Worm (Caenorhabditis elegans) whole organism, L4 larva: Measurements from ENCODE around the gene nspe-2.

ENCODE experiments used
- D1046.2 ChIP-seq: fragments of 200-800 bp; sonication (Bioruptor generic); IDR thresholded peaks from 2 replicates; pipeline ENCODE4 v1.3.6; 2022; ENCODE audit warnings: missing genetic modification characterization, missing compliant biosample characterization
- F37D6.2 ChIP-seq: sonication (generic microtip); optimal IDR thresholded peaks from 2 replicates; lab custom pipeline; 2016; ENCODE audit warnings: mild to moderate bottlenecking, missing genetic modification characterization, missing compliant biosample characterization
- F44E2.7 ChIP-seq: fragments of 200-800 bp; sonication (Bioruptor generic); IDR thresholded peaks from 2 replicates; pipeline ENCODE4 v2.1.2; 2022; ENCODE audit warnings: missing genetic modification characterization, missing compliant biosample characterization
- R02D3.7 ChIP-seq: fragments of 150-350 bp; sonication (generic microtip); optimal IDR thresholded peaks from 3 replicates; lab custom pipeline; 2014; ENCODE audit warnings: missing biosample characterization, missing genetic modification characterization
- Y105C5A.15 ChIP-seq: fragments of 200-800 bp; sonication (Bioruptor generic); IDR thresholded peaks from 2 replicates; pipeline ENCODE4 v1.3.6; 2022; ENCODE audit warnings: missing genetic modification characterization, missing compliant biosample characterization
- Y75B8A.6 ChIP-seq: fragments of 200-800 bp; sonication (Bioruptor generic); IDR thresholded peaks from 2 replicates; pipeline ENCODE4 v1.3.6; 2022; ENCODE audit warnings: missing genetic modification reagents, missing genetic modification characterization, missing compliant biosample characterization
- ZK337.2 ChIP-seq: fragments of 200-800 bp; sonication (Bioruptor generic); IDR thresholded peaks from 2 replicates; pipeline ENCODE4 v1.3.6; 2022; ENCODE audit warnings: missing genetic modification reagents, missing genetic modification characterization, missing compliant biosample characterization
- aha-1 ChIP-seq: fragments of 150-350 bp; peaks from one replicate; lab custom pipeline; 2014; ENCODE audit warnings: missing biosample characterization, missing genetic modification characterization
- ama-1 ChIP-seq: fragments of 150-350 bp; optimal IDR thresholded peaks from 2 replicates; lab custom pipeline; 2014; ENCODE audit warnings: inconsistent platforms, mixed read lengths
- ceh-28 ChIP-seq: fragments of 150-350 bp; optimal IDR thresholded peaks from 2 replicates; lab custom pipeline; 2014; ENCODE audit warnings: missing biosample characterization, missing genetic modification reagents, missing genetic modification characterization
- ceh-32 ChIP-seq: sonication (generic microtip); optimal IDR thresholded peaks from 2 replicates; lab custom pipeline; 2016; ENCODE audit warnings: mild to moderate bottlenecking, missing genetic modification characterization, missing compliant biosample characterization; ENCODE audit not compliant: poor library complexity
- ceh-44 ChIP-seq: fragments of 200-800 bp; sonication (Bioruptor generic); IDR thresholded peaks from 2 replicates; pipeline ENCODE4 v1.3.6; 2022; ENCODE audit warnings: missing genetic modification reagents, missing genetic modification characterization, missing compliant biosample characterization
- ceh-62 ChIP-seq: sonication (generic microtip); optimal IDR thresholded peaks from 2 replicates; lab custom pipeline; 2017; ENCODE audit warnings: missing biosample characterization, missing genetic modification characterization
- ces-1 ChIP-seq: fragments of 150-350 bp; sonication (generic microtip); optimal IDR thresholded peaks from 4 replicates; lab custom pipeline; 2014; ENCODE audit warnings: missing biosample characterization, missing genetic modification reagents, missing genetic modification characterization
- daf-12 ChIP-seq: fragments of 150-350 bp; optimal IDR thresholded peaks from 2 replicates; lab custom pipeline; 2014; ENCODE audit warnings: missing biosample characterization, missing genetic modification reagents, missing genetic modification characterization
- daf-16 ChIP-seq, 3 experiments: sonication (generic microtip); optimal IDR thresholded peaks; 2 replicates each; lab custom pipeline; 2016 to 2017; ENCODE audit warnings: missing genetic modification characterization in 3 of 3, missing genetic modification reagents in 3 of 3, mild to moderate bottlenecking in 2 of 3, missing compliant biosample characterization in 2 of 3, missing biosample characterization in 1 of 3, moderate library complexity in 1 of 3
- daf-8 ChIP-seq: fragments of 200-800 bp; sonication (Bioruptor generic); IDR thresholded peaks from 2 replicates; pipeline ENCODE4 v1.3.6; 2022; ENCODE audit warnings: missing genetic modification characterization, missing compliant biosample characterization
- dmd-8 ChIP-seq: fragments of 200-800 bp; sonication (Bioruptor generic); IDR thresholded peaks from 2 replicates; pipeline ENCODE4 v1.3.6; 2022; ENCODE audit warnings: missing genetic modification characterization, missing compliant biosample characterization
- dpl-1 ChIP-seq: fragments of 150-350 bp; optimal IDR thresholded peaks from 2 replicates; lab custom pipeline; 2014; ENCODE audit warnings: missing biosample characterization, missing genetic modification reagents, missing genetic modification characterization
- duxl-1 ChIP-seq: sonication (generic microtip); optimal IDR thresholded peaks from 2 replicates; lab custom pipeline; 2016; ENCODE audit warnings: mild to moderate bottlenecking, missing genetic modification characterization, moderate library complexity, missing compliant biosample characterization; ENCODE audit not compliant: poor library complexity
- hlh-11 ChIP-seq: fragments of 200-800 bp; sonication (Bioruptor generic); optimal IDR thresholded peaks from 2 replicates; lab custom pipeline; 2018; ENCODE audit warnings: mild to moderate bottlenecking, missing genetic modification characterization, missing compliant biosample characterization
- lim-7 ChIP-seq: fragments of 200-800 bp; sonication (Bioruptor generic); IDR thresholded peaks from 2 replicates; pipeline ENCODE4 v1.3.6; 2022; ENCODE audit warnings: missing genetic modification characterization, missing compliant biosample characterization
- lin-29 ChIP-seq: fragments of 200-800 bp; sonication (Bioruptor generic); IDR thresholded peaks from 2 replicates; pipeline ENCODE4 v1.3.6; 2022; ENCODE audit warnings: missing genetic modification reagents, missing genetic modification characterization, missing compliant biosample characterization
- lin-38 ChIP-seq: fragments of 200-800 bp; sonication (Bioruptor generic); IDR thresholded peaks from 2 replicates; pipeline ENCODE4 v1.3.6; 2022; ENCODE audit warnings: missing genetic modification reagents, missing genetic modification characterization, missing compliant biosample characterization
- lin-39 ChIP-seq: fragments of 150-350 bp; optimal IDR thresholded peaks from 2 replicates; lab custom pipeline; 2014; ENCODE audit warnings: missing biosample characterization, missing genetic modification reagents, missing genetic modification characterization
- mep-1 ChIP-seq: fragments of 150-350 bp; sonication (generic microtip); optimal IDR thresholded peaks from 3 replicates; lab custom pipeline; 2014; ENCODE audit warnings: missing biosample characterization, missing genetic modification characterization
- mes-2 ChIP-seq: sonication (generic microtip); optimal IDR thresholded peaks from 2 replicates; lab custom pipeline; 2016; ENCODE audit warnings: missing genotype, mild to moderate bottlenecking, missing genetic modification characterization, missing compliant biosample characterization; ENCODE audit not compliant: poor library complexity, severe bottlenecking
- mxl-2 ChIP-seq: fragments of 200-800 bp; sonication (Bioruptor generic); conservative IDR thresholded peaks from 2 replicates; pipeline ENCODE4 v1.3.6; 2022; ENCODE audit warnings: missing genetic modification reagents, missing genetic modification characterization, missing compliant biosample characterization
- mxl-3 ChIP-seq: fragments of 200-800 bp; sonication (Bioruptor generic); optimal IDR thresholded peaks from 2 replicates; lab custom pipeline; 2018; ENCODE audit warnings: mild to moderate bottlenecking, missing genetic modification characterization, missing compliant biosample characterization
- nhr-10 ChIP-seq: fragments of 150-350 bp; optimal IDR thresholded peaks from 2 replicates; lab custom pipeline; 2014; ENCODE audit warnings: missing biosample characterization, missing genetic modification characterization
- nhr-11 ChIP-seq: fragments of 150-350 bp; optimal IDR thresholded peaks from 2 replicates; lab custom pipeline; 2014; ENCODE audit warnings: missing biosample characterization, missing genetic modification characterization
- nhr-111 ChIP-seq: fragments of 200-800 bp; sonication (Bioruptor generic); optimal IDR thresholded peaks from 2 replicates; lab custom pipeline; 2018; ENCODE audit warnings: mild to moderate bottlenecking, missing genetic modification characterization, missing compliant biosample characterization
- nhr-237 ChIP-seq: sonication (generic microtip); optimal IDR thresholded peaks from 2 replicates; lab custom pipeline; 2017; ENCODE audit warnings: missing biosample characterization, missing genetic modification characterization
- nhr-41 ChIP-seq: fragments of 200-800 bp; sonication (Bioruptor generic); IDR thresholded peaks from 2 replicates; pipeline ENCODE4 v1.3.6; 2022; ENCODE audit warnings: missing genetic modification reagents, missing genetic modification characterization, missing compliant biosample characterization
- nhr-48 ChIP-seq: sonication (generic microtip); optimal IDR thresholded peaks from 2 replicates; lab custom pipeline; 2016; ENCODE audit warnings: mild to moderate bottlenecking, missing genetic modification characterization, missing compliant biosample characterization
- nhr-6 ChIP-seq: fragments of 150-350 bp; optimal IDR thresholded peaks from 2 replicates; lab custom pipeline; 2014; ENCODE audit warnings: missing biosample characterization, missing genetic modification characterization
- pha-4 ChIP-seq, 2 experiments: fragments of 150-350 bp in 1 of 2; fragments of 200-800 bp in 1 of 2; sonication (Bioruptor generic) in 1 of 2; IDR thresholded peaks in 1 of 2; optimal IDR thresholded peaks in 1 of 2; 2 replicates each; pipeline versions ENCODE4 v1.3.6 to Lab custom; 2014 to 2022; ENCODE audit warnings: missing genetic modification characterization in 2 of 2, missing genetic modification reagents in 2 of 2, missing biosample characterization in 1 of 2, missing compliant biosample characterization in 1 of 2
- sdz-12 ChIP-seq: fragments of 200-800 bp; sonication (Bioruptor generic); optimal IDR thresholded peaks from 2 replicates; lab custom pipeline; 2018; ENCODE audit warnings: mild to moderate bottlenecking, missing genetic modification characterization, missing compliant biosample characterization
- spr-1 ChIP-seq: sonication (generic microtip); optimal IDR thresholded peaks from 2 replicates; lab custom pipeline; 2016; ENCODE audit warnings: mild to moderate bottlenecking, missing genetic modification characterization, missing compliant biosample characterization
- tra-1 ChIP-seq: fragments of 200-800 bp; sonication (Bioruptor generic); IDR thresholded peaks from 2 replicates; pipeline ENCODE4 v1.3.6; 2022; ENCODE audit warnings: missing genetic modification reagents, missing genetic modification characterization, missing compliant biosample characterization
- zip-11 ChIP-seq: fragments of 200-800 bp; sonication (Bioruptor generic); IDR thresholded peaks from 2 replicates; pipeline ENCODE4 v1.3.6; 2022; ENCODE audit warnings: missing genetic modification characterization, missing compliant biosample characterization
- ztf-7 ChIP-seq: fragments of 150-350 bp; optimal IDR thresholded peaks from 2 replicates; lab custom pipeline; 2014; ENCODE audit warnings: missing biosample characterization, missing genetic modification characterization

Gene nspe-2

DNA sequence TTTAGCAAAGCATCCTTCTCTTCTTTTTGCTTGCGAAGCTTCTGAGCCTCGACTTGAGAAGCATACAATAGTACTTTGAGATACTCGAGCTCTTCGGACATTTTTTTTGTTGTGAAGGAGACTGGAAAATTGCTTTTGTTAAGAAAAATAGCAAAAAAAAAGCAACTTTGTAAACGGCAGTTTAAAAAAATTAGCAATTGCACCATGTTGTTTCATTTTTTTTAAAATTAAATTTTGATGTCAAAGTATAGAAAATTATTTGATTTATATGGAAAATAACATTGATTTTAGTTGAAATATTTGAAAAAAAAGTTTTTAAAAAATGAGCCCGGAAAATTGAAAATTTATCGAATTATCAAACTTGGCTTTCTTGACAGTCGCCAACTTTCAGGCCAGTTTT lies 44.5 kb downstream of the nspe-2 start, which contains the start of gene Y38E10A.3:
TSS of gene Y38E10A.3 (minus strand) at position 101 of the 400 bp plus-strand sequence.
- TF ChIP-seq ceh-32 (tag; lab: Kevin White, UChicago) (no peak), ama-1 (lab: Kevin White, UChicago) (no peak), aha-1 (tag; lab: Kevin White, UChicago) (no peak), daf-16 (GFP tag; optimal IDR thresholded peaks at IDR 0.05; lab: Kevin White, UChicago) (no peak), daf-16 (tag; optimal IDR thresholded peaks at IDR 0.05; lab: Kevin White, UChicago) (no peak), mes-2 (tag; lab: Kevin White, UChicago) (no peak), nhr-11 (no peak), nhr-41 (GFP tag; lab: Robert Waterston, UW) (no peak), daf-12 (tag; lab: Kevin White, UChicago) (no peak), F44E2.7 (no peak), lim-7 (no peak), dmd-8 (no peak), ceh-28 (no peak), spr-1 (tag; lab: Kevin White, UChicago) (no peak), Y105C5A.15 (GFP tag; lab: Robert Waterston, UW) (no peak), Y75B8A.6 (GFP tag; lab: Robert Waterston, UW) (no peak), ztf-7 (no peak), dpl-1 (GFP tag; lab: Kevin White, UChicago) (no peak), mxl-3 (GFP tag; lab: Kevin White, UChicago) (no peak), nhr-111 (GFP tag; lab: Kevin White, UChicago) (no peak), nhr-6 (no peak)

DNA sequence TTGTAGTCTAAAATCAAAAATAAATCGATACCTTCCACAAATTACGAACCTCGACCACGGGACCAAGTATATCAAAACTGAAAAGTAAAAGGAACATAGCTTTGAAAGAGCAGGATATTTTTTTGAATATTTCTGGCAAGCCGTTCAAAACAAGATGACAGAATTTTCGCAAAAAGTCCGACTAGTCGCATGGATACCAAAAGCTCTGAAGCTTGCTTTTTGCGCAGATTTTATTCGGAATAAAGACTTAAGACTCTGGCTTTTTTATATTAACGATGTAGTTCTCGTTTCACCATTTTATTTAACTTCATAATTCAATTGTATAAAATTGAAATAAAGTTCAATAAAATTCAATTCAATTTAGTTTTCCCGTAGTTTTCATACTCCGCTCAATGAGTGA lies 45.6 kb downstream of the nspe-2 start, which contains the start of gene Y38E10A.2:
TSS of gene Y38E10A.2 (minus strand) at position 101 of the 400 bp plus-strand sequence.
- TF ChIP-seq ceh-62 (no peak), R02D3.7 (tag; lab: Kevin White, UChicago) (no peak), nhr-10 (tag; lab: Kevin White, UChicago) (no peak), lin-38 (no peak), sdz-12 (GFP tag; lab: Kevin White, UChicago) (no peak), daf-8 (GFP tag; lab: Robert Waterston, UW) (no peak), ZK337.2 (GFP tag; lab: Robert Waterston, UW) (no peak), hlh-11 (no peak), pha-4 (GFP tag; IDR thresholded peaks at IDR 0.05; lab: Robert Waterston, UW) (no peak), pha-4 (tag; optimal IDR thresholded peaks at IDR 0.05; lab: Kevin White, UChicago) (no peak), duxl-1 (tag; lab: Kevin White, UChicago) (no peak)

ce11 chrII:12572760-12573159 lies 46.4 kb downstream of the nspe-2 start, which contains the start of gene Y38E10A.35:
TSS of gene Y38E10A.35 (minus strand) at chrII:12572860.
- TF ChIP-seq lin-39 (tag; lab: Kevin White, UChicago) (no peak), F44E2.7 (no peak), nhr-10 (tag; lab: Kevin White, UChicago) (no peak), nhr-11 (no peak), zip-11 (GFP tag; lab: Robert Waterston, UW) (no peak), mxl-2 (GFP tag; lab: Robert Waterston, UW) (no peak), nhr-48 (tag; lab: Kevin White, UChicago) (no peak), F37D6.2 (tag; lab: Kevin White, UChicago) (no peak), ZK337.2 (GFP tag; lab: Robert Waterston, UW) (no peak), D1046.2 (GFP tag; lab: Robert Waterston, UW) (no peak), tra-1 (GFP tag; lab: Robert Waterston, UW) (no peak), mep-1 (no peak), ceh-44 (GFP tag; lab: Robert Waterston, UW) (no peak), nhr-237 (tag; lab: Kevin White, UChicago) (no peak), sdz-12 (GFP tag; lab: Kevin White, UChicago) (no peak), ces-1 (GFP tag; lab: Kevin White, UChicago) (no peak), ama-1 (lab: Kevin White, UChicago) (no peak), lin-29 (GFP tag; lab: Robert Waterston, UW) (no peak)
- TF ChIP-seq, all 104 proteins: peak for 0
